Fruit fly (Drosophila melanogaster): ENCODE data around the gene CG13373.

Gene CG13373

DNA sequence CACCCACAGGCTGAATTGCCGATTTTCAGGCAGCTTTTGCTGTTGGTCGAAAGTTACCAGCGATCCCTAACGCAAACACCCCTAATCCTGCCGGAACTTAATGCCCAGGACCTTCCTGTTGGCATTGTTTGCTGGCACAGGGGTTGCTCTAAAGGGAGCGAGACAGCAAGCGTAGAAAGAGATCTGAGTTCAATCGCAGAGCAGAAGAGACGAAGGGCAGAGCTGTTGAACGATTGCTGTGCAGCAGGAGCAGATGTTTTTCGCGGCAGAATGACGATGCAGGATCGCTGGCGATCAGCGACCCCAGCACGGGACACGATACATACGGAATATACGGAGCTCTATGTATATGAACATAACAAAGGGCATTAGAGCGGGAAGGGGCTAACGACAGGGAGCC, 19.8 kb upstream of the CG13373 start:
- TF ChIP-seq Vsx2 (GFP tag; optimal IDR thresholded peaks at IDR 0.05; ENCODE audit: partially characterized antibody) (no peak), Mio (GFP tag; optimal IDR thresholded peaks at IDR 0.05) (no peak), lola (GFP tag; optimal IDR thresholded peaks at IDR 0.05) (no peak), brk (GFP tag; optimal IDR thresholded peaks at IDR 0.05) (no peak), Dif (GFP tag; optimal IDR thresholded peaks at IDR 0.05; ENCODE audit: partially characterized antibody) (no peak), psq (GFP tag; optimal IDR thresholded peaks at IDR 0.05) (no peak), sv (GFP tag; optimal IDR thresholded peaks at IDR 0.05) (no peak), sage (GFP tag; optimal IDR thresholded peaks at IDR 0.05) (no peak)

DNA sequence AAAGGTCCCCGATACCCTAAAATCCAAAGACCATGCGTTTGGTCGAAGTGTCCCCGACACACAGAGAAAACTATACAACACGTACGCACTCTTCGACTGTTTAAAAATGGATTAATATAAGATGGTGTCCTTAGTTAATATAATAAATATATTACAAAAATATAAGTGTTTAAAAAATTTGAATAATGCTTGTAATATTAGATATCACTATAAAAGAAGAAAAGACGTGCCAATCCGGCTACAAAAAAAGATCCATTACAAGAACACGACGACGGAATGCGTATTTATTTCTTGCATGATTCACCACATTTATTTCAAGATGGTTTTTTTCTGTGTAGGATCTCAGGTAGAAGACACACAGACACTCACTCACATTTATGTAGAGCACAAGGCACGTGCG, 19.0 kb upstream of the CG13373 start:
- TF ChIP-seq foxo (GFP tag; optimal IDR thresholded peaks at IDR 0.05) = peak in 1 of 2 experiments; percentile 33
- peak; percentile 3 for TF ChIP-seq psq (GFP tag; optimal IDR thresholded peaks at IDR 0.05)
- TF ChIP-seq Vsx2 (GFP tag; optimal IDR thresholded peaks at IDR 0.05; ENCODE audit: partially characterized antibody) = no peak
- TF ChIP-seq br (GFP tag; optimal IDR thresholded peaks at IDR 0.05) = no peak

DNA sequence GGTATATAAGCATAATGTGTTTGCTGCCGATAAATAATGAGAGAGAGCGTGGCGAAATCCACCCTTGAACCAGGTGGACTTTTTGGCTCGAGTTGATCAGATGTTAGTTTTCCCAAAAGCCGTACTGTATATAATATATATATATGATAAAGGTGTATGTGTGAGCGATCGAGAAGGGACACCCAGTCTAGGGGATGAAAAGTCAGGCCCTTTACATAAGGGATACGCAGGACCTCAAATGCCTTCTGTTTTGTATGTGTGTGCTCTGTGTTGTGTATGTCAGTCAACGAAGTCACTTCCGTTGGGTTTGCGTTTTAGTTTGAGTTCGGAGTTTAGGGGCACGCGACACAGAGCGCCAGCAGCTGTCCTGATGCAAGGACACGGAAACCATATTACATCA, 16.3 kb upstream of the CG13373 start, which contains the start of gene ase:
Gene ase, plus strand, starts transcription at position 301 of the 400 bp plus-strand sequence.
- no peak for TF ChIP-seq ey (GFP tag; optimal IDR thresholded peaks at IDR 0.05)
- no peak for TF ChIP-seq HLH106 (tag; optimal IDR thresholded peaks at IDR 0.05)
- TF ChIP-seq psq (GFP tag; optimal IDR thresholded peaks at IDR 0.05) = no peak
- no peak for TF ChIP-seq rgr (GFP tag; optimal IDR thresholded peaks at IDR 0.05)
- TF ChIP-seq Vsx2 (GFP tag; optimal IDR thresholded peaks at IDR 0.05; ENCODE audit: partially characterized antibody) = no peak
- no peak for TF ChIP-seq h (GFP tag; optimal IDR thresholded peaks at IDR 0.05)
- no peak for TF ChIP-seq Hr83 (GFP tag; optimal IDR thresholded peaks at IDR 0.05; ENCODE audit: poor library complexity, severe bottlenecking)
- TF ChIP-seq sage (GFP tag; optimal IDR thresholded peaks at IDR 0.05) = no peak
- TF ChIP-seq Sp1 (GFP tag; optimal IDR thresholded peaks at IDR 0.05) = no peak
- no peak for TF ChIP-seq Dfd (GFP tag; optimal IDR thresholded peaks at IDR 0.05)
- no peak for TF ChIP-seq Rel (GFP tag; optimal IDR thresholded peaks at IDR 0.05)
- TF ChIP-seq Rel (tag; optimal IDR thresholded peaks at IDR 0.05) = no peak
- TF ChIP-seq lola (GFP tag; optimal IDR thresholded peaks at IDR 0.05) = no peak
- TF ChIP-seq foxo (GFP tag; optimal IDR thresholded peaks at IDR 0.05) = no peak
- TF ChIP-seq Abd-B (GFP tag; optimal IDR thresholded peaks at IDR 0.05) = no peak

DNA sequence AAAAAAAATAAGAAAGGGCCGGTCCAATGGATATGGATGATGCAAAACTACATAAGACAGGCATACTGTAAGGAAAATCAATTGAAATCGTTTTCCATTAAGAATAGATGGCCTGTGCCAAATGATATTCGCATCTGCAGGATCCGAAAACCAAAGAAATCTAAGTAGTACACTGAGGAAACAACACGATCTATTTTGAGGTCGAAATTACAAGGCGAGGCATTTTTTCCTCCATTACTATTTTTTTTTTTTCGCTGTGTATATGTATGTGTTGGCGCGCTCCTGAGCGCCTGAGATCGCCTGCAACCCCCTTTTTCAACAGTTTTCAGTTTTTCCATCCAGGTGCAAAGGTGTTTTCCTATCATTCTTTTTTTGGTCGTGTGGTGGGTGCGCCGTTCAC, 12.8 kb upstream of the CG13373 start:
- TF ChIP-seq sv (GFP tag; optimal IDR thresholded peaks at IDR 0.05) = no peak
- no peak for TF ChIP-seq HLH106 (tag; optimal IDR thresholded peaks at IDR 0.05)
- no peak for TF ChIP-seq dsf (GFP tag; optimal IDR thresholded peaks at IDR 0.05; ENCODE audit: borderline replicate concordance)
- no peak for TF ChIP-seq jim (GFP tag; optimal IDR thresholded peaks at IDR 0.05)
- no peak for TF ChIP-seq h (GFP tag; optimal IDR thresholded peaks at IDR 0.05)
- TF ChIP-seq Hnf4 (GFP tag; optimal IDR thresholded peaks at IDR 0.05) = no peak
- TF ChIP-seq brk (GFP tag; optimal IDR thresholded peaks at IDR 0.05) = no peak
- no peak for TF ChIP-seq Rel (GFP tag; optimal IDR thresholded peaks at IDR 0.05)
- TF ChIP-seq Rel (tag; optimal IDR thresholded peaks at IDR 0.05) = no peak
- TF ChIP-seq Dfd (GFP tag; optimal IDR thresholded peaks at IDR 0.05) = no peak
- TF ChIP-seq ey (GFP tag; optimal IDR thresholded peaks at IDR 0.05) = no peak
- no peak for TF ChIP-seq Mio (GFP tag; optimal IDR thresholded peaks at IDR 0.05)
- TF ChIP-seq OdsH (GFP tag; optimal IDR thresholded peaks at IDR 0.05) = no peak
- no peak for TF ChIP-seq rgr (GFP tag; optimal IDR thresholded peaks at IDR 0.05)
- TF ChIP-seq fru (GFP tag; optimal IDR thresholded peaks at IDR 0.05) = no peak
- TF ChIP-seq dl (GFP tag; optimal IDR thresholded peaks at IDR 0.05; ENCODE audit: insufficient read depth in 1 of 2, partially characterized antibody in 2 of 2) = no peak

DNA sequence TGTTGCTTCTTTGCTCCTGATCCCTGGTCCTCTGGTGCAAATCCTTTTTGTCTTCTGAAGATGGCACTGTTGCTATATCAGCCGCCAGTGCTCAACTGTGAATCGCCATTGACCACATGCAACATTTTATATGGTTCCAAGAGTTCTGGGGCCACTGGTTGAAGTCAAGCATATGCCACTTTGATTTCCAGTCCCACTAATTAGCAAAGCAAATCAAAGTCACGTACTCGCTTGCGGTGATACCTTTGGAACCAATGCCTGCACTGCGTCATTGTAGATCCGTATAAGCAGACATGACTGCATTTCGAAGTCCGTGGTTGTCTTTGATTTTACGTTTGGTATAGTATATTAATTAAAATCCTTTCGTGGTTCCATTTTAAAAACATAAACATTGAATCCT, 7.5 kb upstream of the CG13373 start, which contains the start of gene Cyp4g1:
Gene Cyp4g1, minus strand, starts transcription at position 101 of the 400 bp plus-strand sequence.
- no peak for TF ChIP-seq foxo (GFP tag; optimal IDR thresholded peaks at IDR 0.05)
- no peak for TF ChIP-seq rgr (GFP tag; optimal IDR thresholded peaks at IDR 0.05)

DNA sequence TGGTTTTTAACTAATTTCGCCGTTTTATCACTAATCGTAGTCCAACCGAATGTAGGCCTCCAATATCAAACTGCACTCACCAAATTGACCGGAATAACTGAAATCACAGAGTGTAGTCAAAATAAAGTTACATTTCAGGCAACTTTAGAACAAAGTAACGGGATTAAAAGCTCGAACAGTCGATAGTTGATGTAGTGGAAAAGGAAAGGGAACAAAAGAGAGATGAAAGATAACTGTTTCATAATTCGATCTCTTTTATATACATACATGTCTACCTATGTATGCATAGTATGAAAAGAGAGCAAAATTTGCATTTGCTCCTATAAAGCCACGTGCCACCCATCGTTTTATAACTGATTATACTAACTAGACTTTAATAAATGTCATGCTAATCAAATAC, 6.2 kb upstream of the CG13373 start, which contains the start of gene CG32816:
Gene CG32816, minus strand, starts transcription at position 101 of the 400 bp plus-strand sequence.
- TF ChIP-seq Dfd (GFP tag; optimal IDR thresholded peaks at IDR 0.05) (no peak), Myc (optimal IDR thresholded peaks at IDR 0.05) (no peak), N (GFP tag; optimal IDR thresholded peaks at IDR 0.05) (no peak), h (GFP tag; optimal IDR thresholded peaks at IDR 0.05) (no peak), dl (GFP tag; optimal IDR thresholded peaks at IDR 0.05; ENCODE audit: insufficient read depth in 1 of 2, partially characterized antibody in 2 of 2) (no peak), sage (GFP tag; optimal IDR thresholded peaks at IDR 0.05) (no peak), br (GFP tag; optimal IDR thresholded peaks at IDR 0.05) (no peak), ey (GFP tag; optimal IDR thresholded peaks at IDR 0.05) (no peak), OdsH (GFP tag; optimal IDR thresholded peaks at IDR 0.05) (no peak), dmrt93B (GFP tag; optimal IDR thresholded peaks at IDR 0.05) (no peak), CrebA (GFP tag; optimal IDR thresholded peaks at IDR 0.05; ENCODE audit: borderline replicate concordance) (no peak)

Data from whole organism, wandering third instar larva.